Fruit fly (Drosophila melanogaster): ENCODE results near the gene CG31445.

Gene CG31445

dm6 chr3R:29244727-29245126 lies at the start of gene CG31445:
CG31445 (minus strand) TSS chr3R:29244827.
- TF ChIP-seq Sin3A (optimal IDR thresholded peaks at IDR 0.05) = no peak
- TF ChIP-seq Myc (optimal IDR thresholded peaks at IDR 0.05) = no peak
- TF ChIP-seq ttk (optimal IDR thresholded peaks at IDR 0.05) = no peak
- no peak for TF ChIP-seq h (optimal IDR thresholded peaks at IDR 0.05)

DNA sequence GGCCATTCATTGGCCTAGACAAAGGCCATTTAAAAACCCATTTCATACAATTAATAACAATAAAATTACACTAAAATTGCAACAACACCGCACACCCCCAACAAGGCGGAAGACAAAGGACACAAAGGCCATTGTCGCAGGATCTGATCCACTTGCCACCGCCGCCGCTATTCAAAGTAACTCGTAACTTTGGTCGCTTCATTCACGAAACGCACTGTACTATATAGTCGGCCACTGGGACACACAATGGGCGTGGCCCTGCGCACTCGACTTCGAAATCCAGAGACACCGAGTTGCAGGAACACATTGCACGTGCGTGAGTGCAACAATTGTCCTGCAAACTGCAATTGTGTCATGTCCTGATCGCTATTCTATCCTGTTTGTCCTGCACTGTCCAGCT lies 48.8 kb upstream of the CG31445 start:
- no peak for TF ChIP-seq psq (optimal IDR thresholded peaks at IDR 0.05)
- no peak for TF ChIP-seq Myc (optimal IDR thresholded peaks at IDR 0.05)
- TF ChIP-seq h (optimal IDR thresholded peaks at IDR 0.05) = no peak
- TF ChIP-seq insv (optimal IDR thresholded peaks at IDR 0.05) = no peak
- TF ChIP-seq Sin3A (optimal IDR thresholded peaks at IDR 0.05) = no peak
- TF ChIP-seq ttk (optimal IDR thresholded peaks at IDR 0.05) = no peak

- TF ChIP-seq h (optimal IDR thresholded peaks at IDR 0.05) (no peak), ttk (optimal IDR thresholded peaks at IDR 0.05) (no peak), Myc (optimal IDR thresholded peaks at IDR 0.05) (no peak), Sin3A (optimal IDR thresholded peaks at IDR 0.05) (no peak), insv (optimal IDR thresholded peaks at IDR 0.05) (no peak), psq (optimal IDR thresholded peaks at IDR 0.05) (no peak)
These were observed 47.3 kb upstream of the CG31445 start for dm6 chr3R:29291932-29292331.

- TF ChIP-seq h (optimal IDR thresholded peaks at IDR 0.05) = no peak
- TF ChIP-seq psq (optimal IDR thresholded peaks at IDR 0.05) = no peak
- no peak for TF ChIP-seq ttk (optimal IDR thresholded peaks at IDR 0.05)
- TF ChIP-seq Myc (optimal IDR thresholded peaks at IDR 0.05) = no peak
- TF ChIP-seq insv (optimal IDR thresholded peaks at IDR 0.05) = no peak
- TF ChIP-seq Sin3A (optimal IDR thresholded peaks at IDR 0.05) = no peak
These were observed 46.2 kb upstream of the CG31445 start for dm6 chr3R:29290588-29291530.

DNA sequence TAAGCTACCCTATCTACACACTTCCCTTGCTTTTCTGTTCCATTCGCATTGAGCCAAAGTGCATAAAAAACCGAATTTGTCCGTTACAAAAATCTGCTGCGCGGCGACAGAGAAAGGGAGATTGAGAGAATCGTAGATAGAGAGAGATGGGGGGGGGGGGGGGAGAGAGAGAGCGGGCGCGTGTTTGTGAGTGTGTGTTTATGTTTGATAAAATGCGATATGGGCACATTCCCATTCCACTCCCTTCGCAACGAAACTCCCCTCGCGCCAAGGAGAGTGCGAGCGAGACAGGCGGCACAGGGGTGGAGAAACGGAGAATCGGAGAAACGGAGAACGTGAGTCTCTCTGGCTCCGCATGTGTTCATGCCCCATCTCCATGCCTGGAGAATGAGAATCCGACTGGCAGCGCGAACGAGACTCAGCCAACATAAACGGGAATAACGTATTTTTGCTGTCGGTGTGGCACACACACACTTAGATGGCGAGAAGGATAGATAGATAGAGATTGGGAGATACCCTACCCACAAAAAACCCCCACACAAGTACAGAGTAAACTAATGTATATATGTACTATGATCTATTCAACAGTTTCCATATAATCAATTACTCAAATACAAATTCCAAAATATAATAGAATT lies 42.8 kb upstream of the CG31445 start:
- no peak for TF ChIP-seq ttk (optimal IDR thresholded peaks at IDR 0.05)
- no peak for TF ChIP-seq Sin3A (optimal IDR thresholded peaks at IDR 0.05)
- no peak for TF ChIP-seq h (optimal IDR thresholded peaks at IDR 0.05)
- TF ChIP-seq Myc (optimal IDR thresholded peaks at IDR 0.05) = no peak
- no peak for TF ChIP-seq insv (optimal IDR thresholded peaks at IDR 0.05)
- no peak for TF ChIP-seq psq (optimal IDR thresholded peaks at IDR 0.05)

- TF ChIP-seq psq (optimal IDR thresholded peaks at IDR 0.05) (no peak), h (optimal IDR thresholded peaks at IDR 0.05) (no peak), ttk (optimal IDR thresholded peaks at IDR 0.05) (no peak), Myc (optimal IDR thresholded peaks at IDR 0.05) (no peak)
These were observed 39.7 kb upstream of the CG31445 start for dm6 chr3R:29284315-29284714.

DNA sequence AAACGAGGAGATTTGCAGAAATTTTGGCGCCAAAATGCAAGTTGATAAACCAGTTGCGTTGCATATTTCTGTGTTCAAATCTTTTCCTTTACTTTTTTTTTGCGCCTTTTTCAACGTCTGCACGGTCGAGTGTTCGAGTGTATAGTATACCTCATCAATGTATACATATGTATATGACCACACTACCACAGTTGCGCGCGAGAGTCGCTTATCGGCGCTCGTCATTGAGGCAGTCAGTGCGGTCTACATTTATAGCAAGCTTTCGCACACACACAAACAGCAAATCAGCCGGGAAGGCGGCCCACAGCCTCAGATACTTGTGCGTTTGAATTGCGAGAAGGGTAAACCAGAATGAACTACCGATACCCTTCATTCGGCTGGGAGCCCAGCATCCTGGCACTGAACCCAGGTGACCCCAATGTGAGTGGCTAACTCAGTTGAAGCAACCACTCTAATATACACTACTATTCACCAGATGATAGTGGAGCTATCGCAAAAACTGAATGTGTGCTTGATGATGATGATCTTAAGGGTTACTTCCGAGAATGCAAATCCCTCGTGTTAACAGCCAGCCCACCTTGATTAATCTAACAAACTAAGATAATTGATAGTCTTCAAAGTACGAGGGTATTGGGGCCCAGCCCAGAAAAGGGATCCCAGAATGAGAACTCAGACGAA lies 38.5 kb upstream of the CG31445 start:
- no peak for TF ChIP-seq ttk (optimal IDR thresholded peaks at IDR 0.05)
- TF ChIP-seq h (optimal IDR thresholded peaks at IDR 0.05) = no peak
- TF ChIP-seq Myc (optimal IDR thresholded peaks at IDR 0.05) = no peak

dm6 chr3R:29280633-29281572 lies 36.3 kb upstream of the CG31445 start:
- TF ChIP-seq insv (optimal IDR thresholded peaks at IDR 0.05) (no peak), Sin3A (optimal IDR thresholded peaks at IDR 0.05) (no peak), psq (optimal IDR thresholded peaks at IDR 0.05) (no peak), Myc (optimal IDR thresholded peaks at IDR 0.05) (no peak), ttk (optimal IDR thresholded peaks at IDR 0.05) (no peak), h (optimal IDR thresholded peaks at IDR 0.05) (no peak)

DNA sequence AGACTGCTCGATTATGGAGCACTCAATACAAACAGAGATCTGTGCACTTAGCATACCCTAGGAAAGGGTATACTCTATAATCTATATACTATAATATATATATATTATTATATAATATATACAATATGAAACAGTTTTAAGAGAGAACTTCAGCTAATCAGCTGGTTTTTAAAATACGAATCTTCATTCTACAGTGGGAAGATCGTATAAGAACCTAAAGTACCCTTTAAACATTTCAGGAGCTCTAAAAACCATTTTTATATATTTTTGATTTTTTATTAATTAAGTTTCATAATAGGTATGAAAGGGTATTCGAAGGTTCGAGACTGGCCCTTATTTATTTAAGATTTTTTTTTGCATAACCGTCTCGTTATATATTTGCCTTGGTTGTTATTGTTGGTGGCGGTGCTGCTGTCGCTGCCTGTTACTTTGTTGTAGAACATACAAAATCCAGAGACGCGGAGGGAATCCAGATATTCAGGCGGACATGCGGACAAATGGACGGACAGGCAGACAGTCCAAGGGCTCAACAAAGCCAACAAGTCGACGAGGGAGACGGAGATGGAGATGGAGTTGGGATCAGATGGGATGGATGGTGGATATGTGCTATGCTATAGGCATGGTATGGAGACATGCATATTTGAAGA lies 35.1 kb upstream of the CG31445 start:
- no peak for TF ChIP-seq Myc (optimal IDR thresholded peaks at IDR 0.05)

DNA sequence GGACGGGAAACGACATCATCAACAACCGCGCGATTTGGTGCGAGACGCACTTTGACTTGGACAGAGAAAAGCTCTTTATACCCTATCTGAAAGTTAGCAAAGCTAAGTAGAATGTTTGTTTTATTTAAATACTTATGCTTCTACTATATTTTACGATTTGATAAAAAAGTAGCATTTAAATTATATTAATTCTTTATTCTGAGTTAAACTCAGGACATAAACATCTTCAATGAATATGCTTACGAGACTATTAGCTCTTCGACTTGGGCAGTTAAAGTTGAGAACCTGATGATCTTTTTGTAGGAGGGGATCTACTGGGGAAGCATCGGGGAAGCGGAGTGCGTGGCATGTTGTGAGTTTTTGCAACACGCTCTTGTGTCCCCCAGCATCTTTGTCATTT lies 33.1 kb upstream of the CG31445 start:
- TF ChIP-seq ttk (optimal IDR thresholded peaks at IDR 0.05) (no peak), psq (optimal IDR thresholded peaks at IDR 0.05) (no peak)

DNA sequence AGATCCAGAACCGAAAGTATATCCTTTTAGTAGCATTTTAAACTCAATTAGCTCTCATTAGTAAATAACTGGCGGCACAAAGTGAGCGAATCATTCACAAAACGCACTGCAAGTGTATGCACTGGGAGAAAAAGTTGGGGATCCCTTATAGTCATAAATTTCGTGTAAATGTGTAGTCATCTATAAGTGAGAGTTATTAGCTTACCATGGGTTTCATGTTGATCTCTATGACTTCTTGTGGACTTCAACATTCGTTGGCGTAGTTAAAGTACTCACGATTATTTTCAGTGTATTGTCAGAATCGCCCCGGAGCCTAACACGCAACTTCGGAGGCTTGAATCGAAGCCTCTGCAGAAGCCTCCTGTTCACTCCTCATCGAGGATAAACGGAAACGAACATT lies 32.4 kb upstream of the CG31445 start:
- TF ChIP-seq psq (optimal IDR thresholded peaks at IDR 0.05) (no peak), Myc (optimal IDR thresholded peaks at IDR 0.05) (no peak), Sin3A (optimal IDR thresholded peaks at IDR 0.05) (no peak), insv (optimal IDR thresholded peaks at IDR 0.05) (no peak), ttk (optimal IDR thresholded peaks at IDR 0.05) (no peak), h (optimal IDR thresholded peaks at IDR 0.05) (no peak)

Data from Kc167 (cell line).